Worm (Caenorhabditis elegans): Measurements from ENCODE around the gene ZK1248.4.

Gene ZK1248.4

ce11 chrII:5836153-5836719 is 17.8 kb downstream of the ZK1248.4 start, which contains the start of gene fzo-1:
fzo-1 (minus strand) TSS chrII:5836203.
- TF ChIP-seq unc-55 (GFP tag; optimal IDR thresholded peaks at IDR 0.05): peak; percentile 73
- peak; percentile 81 for TF ChIP-seq C34F6.9 (tag; optimal IDR thresholded peaks at IDR 0.05)
- no peak for TF ChIP-seq skn-1 (tag; optimal IDR thresholded peaks at IDR 0.05)
- TF ChIP-seq nhr-77 (tag; optimal IDR thresholded peaks at IDR 0.05): no peak
- peak; percentile 21 for TF ChIP-seq F13H6.1 (tag; optimal IDR thresholded peaks at IDR 0.05)
- peak in 1 of 2 experiments; percentile 68 for TF ChIP-seq lsy-2 (tag; optimal IDR thresholded peaks at IDR 0.05)
- no peak for TF ChIP-seq ceh-82 (tag; optimal IDR thresholded peaks at IDR 0.05)
- TF ChIP-seq crh-2 (tag; optimal IDR thresholded peaks at IDR 0.05): peak; percentile 15
- no peak for TF ChIP-seq sem-4 (tag; optimal IDR thresholded peaks at IDR 0.05)
- TF ChIP-seq sma-3 (GFP tag; optimal IDR thresholded peaks at IDR 0.05): peak; percentile 65
- TF ChIP-seq nhr-129 (tag; optimal IDR thresholded peaks at IDR 0.05): peak; percentile 3

ce11 chrII:5838453-5838852 is 20.1 kb downstream of the ZK1248.4 start, which contains the start of gene ZK1248.15:
ZK1248.15 (minus strand) TSS chrII:5838553.
- TF ChIP-seq nhr-10 (tag; optimal IDR thresholded peaks at IDR 0.05) (no peak), sma-9 (GFP tag; optimal IDR thresholded peaks at IDR 0.05) (no peak), sma-9 (tag; optimal IDR thresholded peaks at IDR 0.05) (no peak), unc-39 (tag; optimal IDR thresholded peaks at IDR 0.05) (no peak), lin-11 (tag; optimal IDR thresholded peaks at IDR 0.05) (no peak), elt-1 (tag; optimal IDR thresholded peaks at IDR 0.05) (no peak), egl-27 (tag; optimal IDR thresholded peaks at IDR 0.05) (no peak), lin-13 (GFP tag; optimal IDR thresholded peaks at IDR 0.05) (no peak), nhr-12 (tag; optimal IDR thresholded peaks at IDR 0.05) (no peak), zag-1 (tag; optimal IDR thresholded peaks at IDR 0.05) (no peak), nhr-237 (tag; optimal IDR thresholded peaks at IDR 0.05) (no peak), nhr-11 (tag; optimal IDR thresholded peaks at IDR 0.05) (no peak), nhr-25 (tag; optimal IDR thresholded peaks at IDR 0.05) (no peak), C34F6.9 (tag; optimal IDR thresholded peaks at IDR 0.05) (no peak), mdl-1 (tag; optimal IDR thresholded peaks at IDR 0.05) (no peak), nhr-23 (tag; optimal IDR thresholded peaks at IDR 0.05) (no peak), unc-55 (GFP tag; optimal IDR thresholded peaks at IDR 0.05) (no peak), ZK546.5 (tag; optimal IDR thresholded peaks at IDR 0.05) (no peak), nhr-21 (tag; optimal IDR thresholded peaks at IDR 0.05) (no peak), ama-1 (optimal IDR thresholded peaks at IDR 0.05) (no peak)

ce11 chrII:5839227-5839626 is 20.8 kb downstream of the ZK1248.4 start, which contains the start of gene ZK1248.19:
ZK1248.19 (minus strand) TSS chrII:5839414.
- TF ChIP-seq R02D3.7 (tag; optimal IDR thresholded peaks at IDR 0.05) (peak; percentile 67), egl-27 (tag; optimal IDR thresholded peaks at IDR 0.05) (no peak), lsy-2 (tag; optimal IDR thresholded peaks at IDR 0.05) (peak; percentile 4 to 63), unc-55 (GFP tag; optimal IDR thresholded peaks at IDR 0.05) (peak; percentile 57), sma-3 (GFP tag; optimal IDR thresholded peaks at IDR 0.05) (no peak), nhr-129 (tag; optimal IDR thresholded peaks at IDR 0.05) (peak; percentile 44), gmeb-1 (tag; optimal IDR thresholded peaks at IDR 0.05) (peak; percentile 34), peb-1 (tag; optimal IDR thresholded peaks at IDR 0.05) (no peak), sma-9 (GFP tag; optimal IDR thresholded peaks at IDR 0.05) (peak; percentile 13), sma-9 (tag; optimal IDR thresholded peaks at IDR 0.05) (no peak), skn-1 (tag; optimal IDR thresholded peaks at IDR 0.05) (no peak), C34F6.9 (tag; optimal IDR thresholded peaks at IDR 0.05) (peak; percentile 36)

ce11 chrII:5841053-5841547 is 22.7 kb downstream of the ZK1248.4 start, which contains the start of gene lec-5:
lec-5 (minus strand) TSS chrII:5841103.
- no peak for TF ChIP-seq blmp-1 (tag; optimal IDR thresholded peaks at IDR 0.05; ENCODE audit: insufficient read depth)
- TF ChIP-seq dmd-4 (tag; optimal IDR thresholded peaks at IDR 0.05): no peak
- TF ChIP-seq F13H6.1 (tag; optimal IDR thresholded peaks at IDR 0.05): peak; percentile 48
- peak; percentile 60 for TF ChIP-seq sma-9 (GFP tag; optimal IDR thresholded peaks at IDR 0.05)
- no peak for TF ChIP-seq sma-9 (tag; optimal IDR thresholded peaks at IDR 0.05)
- peak; percentile 25 for TF ChIP-seq mab-5 (tag; optimal IDR thresholded peaks at IDR 0.05)
- peak in 1 of 2 experiments; percentile 33 for TF ChIP-seq lsy-2 (tag; optimal IDR thresholded peaks at IDR 0.05)
- peak; percentile 45 for TF ChIP-seq nhr-129 (tag; optimal IDR thresholded peaks at IDR 0.05)
